Worm (Caenorhabditis elegans): ENCODE results near the gene mcm-5.

mcm-5 gene

ce11 chrIII:4332543-4333042 lies 41.5 kb upstream of the mcm-5 start, which contains the start of gene cdk-12:
Gene cdk-12 (plus strand): TSS chrIII:4332992.
- no peak for TF ChIP-seq dpff-1 (tag; optimal IDR thresholded peaks at IDR 0.05)
- peak; percentile 93 for TF ChIP-seq hmg-1.2 (GFP tag; IDR thresholded peaks at IDR 0.05)
- TF ChIP-seq madf-3 (GFP tag; IDR thresholded peaks at IDR 0.05) = no peak
- TF ChIP-seq snpc-1.3 (tag; optimal IDR thresholded peaks at IDR 0.05; ENCODE audit: insufficient read depth) = peak; percentile 60
- TF ChIP-seq dox-1 (GFP tag; IDR thresholded peaks at IDR 0.05) = peak; percentile 37; the same call in 1 of the 2 replicates
- TF ChIP-seq ztf-3 (GFP tag; optimal IDR thresholded peaks at IDR 0.05) = no peak
- TF ChIP-seq nhr-80 (tag; optimal IDR thresholded peaks at IDR 0.05) = peak; percentile 7

- TF ChIP-seq bed-1 (GFP tag; IDR thresholded peaks at IDR 0.05) (no peak), egl-18 (GFP tag; IDR thresholded peaks at IDR 0.05) (no peak), attf-6 (GFP tag; IDR thresholded peaks at IDR 0.05) (no peak), ceh-27 (GFP tag; optimal IDR thresholded peaks at IDR 0.05) (no peak), lir-1 (GFP tag; conservative IDR thresholded peaks at IDR 0.05) (no peak)
These were observed 39.9 kb upstream of the mcm-5 start, which contains the start of gene gly-6 for ce11 chrIII:4330984-4331383. Gene gly-6 (minus strand): TSS chrIII:4331228.

ce11 chrIII:4328208-4328987 lies 37.3 kb upstream of the mcm-5 start:
- TF ChIP-seq nfyb-1 (GFP tag; IDR thresholded peaks at IDR 0.05) = peak; percentile 56; the same call in 1 of the 2 replicates
- no peak for TF ChIP-seq F52B5.7 (tag; optimal IDR thresholded peaks at IDR 0.05)

- TF ChIP-seq madf-3 (GFP tag; IDR thresholded peaks at IDR 0.05) = no peak
- no peak for TF ChIP-seq let-607 (tag; optimal IDR thresholded peaks at IDR 0.05)
- TF ChIP-seq gei-17 (GFP tag; optimal IDR thresholded peaks at IDR 0.05) = no peak
- no peak for TF ChIP-seq F23B12.7 (tag; optimal IDR thresholded peaks at IDR 0.05; ENCODE audit: insufficient read depth)
- TF ChIP-seq ztf-22 (GFP tag; optimal IDR thresholded peaks at IDR 0.05) = no peak
- no peak for TF ChIP-seq fkh-3 (tag; optimal IDR thresholded peaks at IDR 0.05)
These were observed 32.8 kb upstream of the mcm-5 start, which contains the start of gene H38K22.9 for ce11 chrIII:4323859-4324258. Gene H38K22.9 (plus strand): TSS chrIII:4324159.

DNA sequence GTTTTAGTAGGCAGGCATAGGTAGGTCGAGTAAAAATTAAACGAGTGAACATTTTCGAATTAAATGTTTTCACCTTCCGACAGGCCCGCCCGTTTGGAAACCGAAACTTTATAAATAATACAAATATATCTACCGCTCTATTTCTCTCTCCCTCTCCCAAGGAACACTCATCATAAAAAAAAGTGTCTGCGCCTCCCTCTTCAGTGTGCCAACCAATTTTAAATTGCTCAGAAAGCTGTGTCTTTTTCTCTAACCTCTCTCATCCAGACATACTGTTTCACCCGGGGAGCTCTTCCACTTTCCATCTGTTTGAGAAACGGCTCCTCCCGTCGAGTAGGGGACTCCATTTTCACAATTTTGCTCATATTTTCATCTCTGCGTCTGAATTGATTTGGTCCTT lies 32.1 kb upstream of the mcm-5 start:
- TF ChIP-seq ZK185.1 (tag; optimal IDR thresholded peaks at IDR 0.05; ENCODE audit: poor library complexity, severe bottlenecking) = peak; percentile 5
- TF ChIP-seq Y79H2A.3 (GFP tag; conservative IDR thresholded peaks at IDR 0.05) = no peak
- peak; percentile 73; the same call in 1 of the 2 replicates for TF ChIP-seq hmg-1.2 (GFP tag; IDR thresholded peaks at IDR 0.05)

DNA sequence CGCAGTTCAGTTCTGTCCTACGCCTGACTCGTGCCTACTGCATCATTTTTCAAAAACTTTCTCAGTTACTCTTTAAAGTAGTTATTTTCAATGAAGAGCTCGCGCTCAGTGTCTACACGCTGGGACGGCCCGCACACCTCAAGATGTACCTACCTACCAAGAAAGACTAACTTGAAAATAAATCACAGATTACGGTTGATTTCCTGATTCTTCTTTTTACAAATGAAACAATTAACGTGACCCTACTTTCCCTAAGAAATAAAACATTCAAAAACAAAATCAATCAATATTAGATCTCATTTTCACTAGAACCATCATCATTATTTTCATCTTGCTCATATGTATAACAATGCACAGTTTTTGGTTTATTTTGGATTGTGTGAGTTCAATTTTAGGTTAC lies 30.3 kb upstream of the mcm-5 start, which contains the start of gene H38K22.7:
TSS of gene H38K22.7 (plus strand) at position 301 of the 400 bp plus-strand sequence.
- no peak for TF ChIP-seq Y53G8AR.9 (GFP tag; conservative IDR thresholded peaks at IDR 0.05)
- TF ChIP-seq lin-40 (tag; optimal IDR thresholded peaks at IDR 0.05) = no peak
- no peak for TF ChIP-seq lin-35 (GFP tag; optimal IDR thresholded peaks at IDR 0.05)
- TF ChIP-seq dpl-1 (GFP tag; optimal IDR thresholded peaks at IDR 0.05) = no peak
- no peak for TF ChIP-seq nhr-179 (tag; optimal IDR thresholded peaks at IDR 0.05)
- no peak for TF ChIP-seq efl-1 (GFP tag; optimal IDR thresholded peaks at IDR 0.05)
- no peak for TF ChIP-seq tbp1 (GFP tag; optimal IDR thresholded peaks at IDR 0.05)
- TF ChIP-seq dpff-1 (tag; optimal IDR thresholded peaks at IDR 0.05) = no peak
- no peak for TF ChIP-seq nhr-120 (GFP tag; IDR thresholded peaks at IDR 0.05)
- TF ChIP-seq hlh-26 (GFP tag; conservative IDR thresholded peaks at IDR 0.05) = no peak
- no peak for TF ChIP-seq ceh-100 (GFP tag; IDR thresholded peaks at IDR 0.05)
- no peak for TF ChIP-seq ztf-6 (GFP tag; IDR thresholded peaks at IDR 0.05)
- TF ChIP-seq F57A8.1 (GFP tag; optimal IDR thresholded peaks at IDR 0.05) = no peak
- no peak for TF ChIP-seq hmg-20 (GFP tag; IDR thresholded peaks at IDR 0.05)
- no peak for TF ChIP-seq B0035.1 (tag; optimal IDR thresholded peaks at IDR 0.05)

All from whole organism, young adult.